Worm (Caenorhabditis elegans) whole organism, L3 larva: Measurements from ENCODE around the gene R02D5.9.

Experiments used
- R02D3.7 ChIP-seq: fragments of 150-350 bp; optimal IDR thresholded peaks from 2 replicates; lab custom pipeline; 2014; ENCODE audit warnings: missing biosample characterization, missing genetic modification characterization
- ZK546.5 ChIP-seq: sonication (generic microtip); optimal IDR thresholded peaks from 2 replicates; lab custom pipeline; 2017; ENCODE audit warnings: missing biosample characterization, missing genetic modification characterization
- aly-2 ChIP-seq: fragments of 150-350 bp; optimal IDR thresholded peaks from 2 replicates; lab custom pipeline; 2014; ENCODE audit warnings: missing biosample characterization, missing genetic modification characterization
- ama-1 ChIP-seq: fragments of 150-350 bp; optimal IDR thresholded peaks from 2 replicates; lab custom pipeline; 2018
- ceh-16 ChIP-seq: sonication (generic microtip); optimal IDR thresholded peaks from 2 replicates; lab custom pipeline; 2017; ENCODE audit warnings: missing biosample characterization, missing genetic modification characterization
- ceh-28 ChIP-seq: fragments of 150-350 bp; optimal IDR thresholded peaks from 2 replicates; lab custom pipeline; 2014; ENCODE audit warnings: missing biosample characterization, missing genetic modification reagents, missing genetic modification characterization
- ceh-9 ChIP-seq: sonication (generic microtip); optimal IDR thresholded peaks from 2 replicates; lab custom pipeline; 2018; ENCODE audit warnings: missing biosample characterization, missing genetic modification characterization
- daf-12 ChIP-seq: fragments of 150-350 bp; optimal IDR thresholded peaks from 2 replicates; lab custom pipeline; 2014; ENCODE audit warnings: missing biosample characterization, missing genetic modification reagents, missing genetic modification characterization
- egl-27 ChIP-seq: sonication (generic microtip); optimal IDR thresholded peaks from 4 replicates; lab custom pipeline; 2017; ENCODE audit warnings: missing biosample characterization, missing genetic modification reagents, missing genetic modification characterization
- elt-2 ChIP-seq: sonication (generic microtip); optimal IDR thresholded peaks from 2 replicates; lab custom pipeline; 2016; ENCODE audit warnings: missing genetic modification reagents, mild to moderate bottlenecking, missing genetic modification characterization, missing compliant biosample characterization
- elt-3 ChIP-seq, 3 experiments: fragments of 150-350 bp in 1 of 3; sonication (generic microtip) in 2 of 3; optimal IDR thresholded peaks; 2 replicates in 2 of 3; 4 replicates in 1 of 3; lab custom pipeline; 2014 to 2017; ENCODE audit warnings: missing biosample characterization in 3 of 3, missing genetic modification characterization in 3 of 3
- eor-1 ChIP-seq, 2 experiments: fragments of 150-350 bp; optimal IDR thresholded peaks; 2 replicates each; lab custom pipeline; 2014 to 2018; ENCODE audit warnings: missing biosample characterization in 2 of 2, missing genetic modification characterization in 2 of 2
- fkh-2 ChIP-seq: fragments of 150-350 bp; optimal IDR thresholded peaks from 2 replicates; lab custom pipeline; 2014; ENCODE audit warnings: missing biosample characterization, missing genetic modification reagents, missing genetic modification characterization
- fos-1 ChIP-seq: fragments of 150-350 bp; optimal IDR thresholded peaks from 2 replicates; lab custom pipeline; 2014; ENCODE audit warnings: missing biosample characterization, missing genetic modification characterization
- jun-1 ChIP-seq: fragments of 150-350 bp; optimal IDR thresholded peaks from 2 replicates; lab custom pipeline; 2014; ENCODE audit warnings: missing biosample characterization, missing genetic modification reagents, missing genetic modification characterization
- lin-15B ChIP-seq: fragments of 150-350 bp; optimal IDR thresholded peaks from 2 replicates; lab custom pipeline; 2014; ENCODE audit warnings: missing biosample characterization, missing genetic modification characterization
- lin-39 ChIP-seq: fragments of 150-350 bp; optimal IDR thresholded peaks from 2 replicates; lab custom pipeline; 2018; ENCODE audit warnings: missing biosample characterization, missing genetic modification reagents, missing genetic modification characterization
- lsy-12 ChIP-seq: sonication (generic microtip); optimal IDR thresholded peaks from 2 replicates; lab custom pipeline; 2016; ENCODE audit warnings: mild to moderate bottlenecking, missing genetic modification characterization, missing compliant biosample characterization
- mml-1 ChIP-seq: fragments of 150-350 bp; sonication (generic microtip); optimal IDR thresholded peaks from 3 replicates; lab custom pipeline; 2014; ENCODE audit warnings: missing biosample characterization, missing genetic modification characterization
- nfya-1 ChIP-seq: sonication (generic microtip); optimal IDR thresholded peaks from 2 replicates; lab custom pipeline; 2017; ENCODE audit warnings: missing genetic modification characterization, mild to moderate bottlenecking, missing compliant biosample characterization, antibody characterized with exemption, moderate library complexity; ENCODE audit not compliant: insufficient read depth
- nhr-11 ChIP-seq: fragments of 150-350 bp; optimal IDR thresholded peaks from 2 replicates; lab custom pipeline; 2014; ENCODE audit warnings: missing biosample characterization, missing genetic modification characterization
- nhr-12 ChIP-seq: fragments of 150-350 bp; optimal IDR thresholded peaks from 2 replicates; lab custom pipeline; 2014; ENCODE audit warnings: missing biosample characterization, missing genetic modification characterization
- nhr-23 ChIP-seq: fragments of 150-350 bp; optimal IDR thresholded peaks from 2 replicates; lab custom pipeline; 2014; ENCODE audit warnings: missing biosample characterization, missing genetic modification reagents, missing genetic modification characterization
- nhr-28 ChIP-seq: fragments of 150-350 bp; optimal IDR thresholded peaks from 2 replicates; lab custom pipeline; 2014; ENCODE audit warnings: missing biosample characterization, missing genetic modification characterization
- nhr-43 ChIP-seq: sonication (generic microtip); optimal IDR thresholded peaks from 2 replicates; lab custom pipeline; 2016; ENCODE audit warnings: mild to moderate bottlenecking, missing genetic modification characterization, missing compliant biosample characterization; ENCODE audit not compliant: poor library complexity, severe bottlenecking
- nhr-76 ChIP-seq: fragments of 150-350 bp; sonication (generic microtip); optimal IDR thresholded peaks from 5 replicates; lab custom pipeline; 2014; ENCODE audit warnings: missing biosample characterization, missing genetic modification characterization
- pha-4 ChIP-seq: fragments of 150-350 bp; optimal IDR thresholded peaks from 2 replicates; lab custom pipeline; 2014; ENCODE audit warnings: missing biosample characterization, missing genetic modification reagents, missing genetic modification characterization
- pqm-1 ChIP-seq: fragments of 150-350 bp; optimal IDR thresholded peaks from 2 replicates; lab custom pipeline; 2017; ENCODE audit warnings: missing biosample characterization, missing genetic modification characterization, inconsistent platforms
- skn-1 ChIP-seq: fragments of 150-350 bp; optimal IDR thresholded peaks from 2 replicates; lab custom pipeline; 2014; ENCODE audit warnings: missing biosample characterization, missing genetic modification characterization
- snpc-4 ChIP-seq: fragments of 150-350 bp; optimal IDR thresholded peaks from 2 replicates; lab custom pipeline; 2014; ENCODE audit warnings: missing biosample characterization, missing genetic modification characterization
- tbx-2 ChIP-seq: sonication (generic microtip); optimal IDR thresholded peaks from 2 replicates; lab custom pipeline; 2016; ENCODE audit warnings: mild to moderate bottlenecking, missing genetic modification characterization, missing compliant biosample characterization
- unc-39 ChIP-seq: sonication (generic microtip); optimal IDR thresholded peaks from 4 replicates; lab custom pipeline; 2017; ENCODE audit warnings: missing biosample characterization, missing genetic modification characterization
- unc-62 ChIP-seq: fragments of 150-350 bp; sonication (generic microtip); optimal IDR thresholded peaks from 4 replicates; lab custom pipeline; 2014; ENCODE audit warnings: missing biosample characterization, missing genetic modification reagents, missing genetic modification characterization
- zag-1 ChIP-seq: fragments of 150-350 bp; optimal IDR thresholded peaks from 2 replicates; lab custom pipeline; 2014; ENCODE audit warnings: missing biosample characterization, missing genetic modification characterization
- ztf-11 ChIP-seq: fragments of 150-350 bp; optimal IDR thresholded peaks from 2 replicates; lab custom pipeline; 2014; ENCODE audit warnings: missing biosample characterization, missing genetic modification characterization

Gene R02D5.9

ce11 chrV:14536274-14536673 lies 25.4 kb upstream of the R02D5.9 start, which contains the start of gene tag-191:
TSS of gene tag-191 (minus strand) at chrV:14536374.
- TF ChIP-seq nfya-1 (tag; lab: Kevin White, UChicago), result no peak
- no peak for TF ChIP-seq mml-1 (tag; lab: Kevin White, UChicago)
- no peak for TF ChIP-seq egl-27 (tag; lab: Kevin White, UChicago)
- TF ChIP-seq ceh-9 (tag; lab: Kevin White, UChicago), result no peak
- no peak for TF ChIP-seq nhr-28 (tag; lab: Kevin White, UChicago)
- no peak for TF ChIP-seq nhr-12 (tag; lab: Kevin White, UChicago)
- TF ChIP-seq R02D3.7 (tag; lab: Kevin White, UChicago), result no peak
- no peak for TF ChIP-seq ama-1
- no peak for TF ChIP-seq unc-62 (GFP tag; lab: Kevin White, UChicago)
- no peak for TF ChIP-seq snpc-4 (tag; lab: Kevin White, UChicago)
- TF ChIP-seq pqm-1, result no peak
- no peak for TF ChIP-seq unc-39 (tag; lab: Kevin White, UChicago)
- TF ChIP-seq nhr-76 (tag; lab: Kevin White, UChicago), result no peak
- no peak for TF ChIP-seq elt-2 (tag; lab: Kevin White, UChicago)
- TF ChIP-seq nhr-23 (tag; lab: Kevin White, UChicago), result no peak
- no peak for TF ChIP-seq lin-15B (tag; lab: Kevin White, UChicago)
- TF ChIP-seq ztf-11 (tag; lab: Kevin White, UChicago), result no peak

- TF ChIP-seq ceh-16 (tag; lab: Kevin White, UChicago) (no peak), ceh-28 (tag; lab: Kevin White, UChicago) (no peak), snpc-4 (tag; lab: Kevin White, UChicago) (no peak), ZK546.5 (no peak), zag-1 (tag; lab: Kevin White, UChicago) (no peak), nhr-12 (tag; lab: Kevin White, UChicago) (no peak), nhr-28 (tag; lab: Kevin White, UChicago) (no peak), lin-39 (no peak), nhr-23 (tag; lab: Kevin White, UChicago) (no peak), daf-12 (tag; lab: Kevin White, UChicago) (no peak), fos-1 (tag; lab: Kevin White, UChicago) (no peak), lsy-12 (no peak), pha-4 (tag; lab: Kevin White, UChicago) (no peak)
Measured at ce11 chrV:14532374-14532773, 21.5 kb upstream of the R02D5.9 start.

- no peak for TF ChIP-seq pqm-1
- no peak for TF ChIP-seq tbx-2
- no peak for TF ChIP-seq nhr-11
Measured at ce11 chrV:14530813-14531212, 19.9 kb upstream of the R02D5.9 start, which contains the start of gene kcnl-4. TSS of gene kcnl-4 (plus strand) at chrV:14531113.

ce11 chrV:14527210-14527609 lies 16.3 kb upstream of the R02D5.9 start:
- TF ChIP-seq fkh-2 (no peak), aly-2 (tag; lab: Kevin White, UChicago) (no peak), nhr-11 (no peak), eor-1 (tag; optimal IDR thresholded peaks at IDR 0.05; lab: Kevin White, UChicago) (no peak), jun-1 (tag; lab: Kevin White, UChicago) (no peak), nhr-12 (tag; lab: Kevin White, UChicago) (no peak), nhr-43 (tag; lab: Kevin White, UChicago) (no peak), elt-3 (tag; optimal IDR thresholded peaks at IDR 0.05; lab: Kevin White, UChicago) (no peak), elt-2 (tag; lab: Kevin White, UChicago) (no peak)

- TF ChIP-seq nhr-43 (tag; lab: Kevin White, UChicago) (no peak), mml-1 (tag; lab: Kevin White, UChicago) (no peak), skn-1 (no peak), lin-39 (no peak), daf-12 (tag; lab: Kevin White, UChicago) (no peak)
Measured at ce11 chrV:14525089-14525488, 14.2 kb upstream of the R02D5.9 start, which contains the start of gene hda-1. TSS of gene hda-1 (plus strand) at chrV:14525389.
